Worm (Caenorhabditis elegans): ENCODE results near the gene saeg-1.
A peak's percentile ranks its signal among the peaks of the same experiment; 100 is the strongest.

DNA sequence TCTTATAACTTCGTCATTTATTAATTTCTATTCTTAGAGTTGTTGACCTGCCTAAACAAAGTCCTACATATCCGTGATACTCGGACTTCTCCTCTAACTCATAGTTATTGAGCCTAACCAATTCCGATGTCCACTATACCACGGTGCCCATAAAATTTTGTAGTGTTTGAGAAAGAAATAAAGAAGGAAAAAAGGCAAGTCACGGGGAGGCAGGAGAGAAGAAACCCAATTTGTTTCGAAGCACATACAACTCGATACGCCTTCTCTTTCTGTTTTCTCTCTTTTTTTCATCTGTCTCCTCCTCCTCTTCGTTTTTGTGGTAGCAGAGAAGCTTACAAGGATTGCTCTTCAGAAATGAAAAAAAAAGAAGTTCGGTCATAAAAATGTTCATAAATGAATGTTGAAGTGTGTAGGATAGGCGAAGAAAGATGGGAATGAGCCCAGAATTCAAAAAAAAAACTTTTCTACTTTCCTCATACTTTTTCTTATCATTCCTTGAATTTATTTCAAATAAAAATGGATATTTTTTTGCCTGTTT is 30.7 kb downstream of the saeg-1 start:
- peak; percentile 15 for TF ChIP-seq fkh-10 (GFP tag; optimal IDR thresholded peaks at IDR 0.05)
- TF ChIP-seq lin-15B (tag; optimal IDR thresholded peaks at IDR 0.05), result no peak
- TF ChIP-seq lin-13 (GFP tag; optimal IDR thresholded peaks at IDR 0.05), result no peak
- TF ChIP-seq tbx-2 (tag; optimal IDR thresholded peaks at IDR 0.05), result no peak
- TF ChIP-seq fos-1 (tag; optimal IDR thresholded peaks at IDR 0.05), result no peak
- TF ChIP-seq snpc-4 (tag; optimal IDR thresholded peaks at IDR 0.05), result no peak
- TF ChIP-seq lin-39 (tag; optimal IDR thresholded peaks at IDR 0.05), result no peak
- no peak for TF ChIP-seq ama-1 (optimal IDR thresholded peaks at IDR 0.05)
- TF ChIP-seq aly-2 (tag; optimal IDR thresholded peaks at IDR 0.05), result no peak
- TF ChIP-seq mdl-1 (tag; optimal IDR thresholded peaks at IDR 0.05), result no peak
- no peak for TF ChIP-seq nhr-12 (tag; optimal IDR thresholded peaks at IDR 0.05)
- TF ChIP-seq nhr-11 (tag; optimal IDR thresholded peaks at IDR 0.05), result no peak
